Worm (Caenorhabditis elegans): ENCODE results near the gene sup-10.
"Not testable (repeated sequence)": the region's sequence is repeated elsewhere in the genome, so short reads cannot be mapped to it uniquely, and the experiment has no call there.

sup-10 gene

DNA sequence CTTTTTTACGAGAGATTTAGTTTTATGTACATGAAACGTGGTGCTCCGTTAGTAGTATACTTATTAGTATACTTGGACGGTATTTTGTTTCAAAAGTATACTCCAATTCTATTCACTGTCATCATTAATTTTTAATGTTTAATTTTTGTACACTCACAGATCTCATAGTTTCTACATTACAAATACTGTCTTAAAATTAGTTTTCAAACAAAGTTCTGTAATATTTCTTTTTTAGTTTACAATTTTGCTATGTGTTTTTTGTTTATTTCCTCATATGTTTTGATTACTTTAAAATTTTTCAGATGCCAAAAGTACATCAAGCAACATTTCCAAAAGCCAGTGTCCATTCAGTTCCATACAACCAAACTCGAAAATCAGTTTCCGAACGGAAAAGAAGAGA, 22.6 kb downstream of the sup-10 start, which contains the start of gene hlh-28:
hlh-28 (plus strand) TSS at position 301 of the 400 bp plus-strand sequence.
- not testable (repeated sequence) for TF ChIP-seq dao-5, W03F9.2, him-1 (tag; optimal IDR thresholded peaks at IDR 0.05)

ce11 chrX:17553772-17554171, 25.6 kb downstream of the sup-10 start:
- TF ChIP-seq dao-5 (tag; optimal IDR thresholded peaks at IDR 0.05) (no peak), him-1 (tag; optimal IDR thresholded peaks at IDR 0.05) (no peak), W03F9.2 (tag; optimal IDR thresholded peaks at IDR 0.05) (no peak)

DNA sequence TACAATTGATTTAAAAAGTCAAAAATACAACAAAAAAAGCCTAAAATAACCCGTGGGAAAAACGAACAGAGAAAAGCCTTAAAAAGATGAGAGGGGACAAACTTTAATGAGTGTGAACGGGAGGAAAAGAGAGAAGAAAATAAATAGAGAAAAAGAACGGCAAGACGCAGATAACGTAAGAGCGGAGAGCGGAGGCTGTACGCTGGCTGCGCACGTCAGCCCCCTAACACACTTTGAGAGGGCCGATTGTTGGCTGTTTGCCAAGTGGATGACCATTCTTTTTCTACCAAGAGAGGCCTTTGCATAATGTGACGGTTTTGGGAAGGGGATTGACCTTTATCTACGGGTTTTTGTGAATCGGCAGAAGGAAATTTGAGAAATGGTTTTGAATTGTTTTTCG, 34.1 kb downstream of the sup-10 start:
- TF ChIP-seq W03F9.2 (tag; optimal IDR thresholded peaks at IDR 0.05) (no peak), dao-5 (tag; optimal IDR thresholded peaks at IDR 0.05) (no peak)

DNA sequence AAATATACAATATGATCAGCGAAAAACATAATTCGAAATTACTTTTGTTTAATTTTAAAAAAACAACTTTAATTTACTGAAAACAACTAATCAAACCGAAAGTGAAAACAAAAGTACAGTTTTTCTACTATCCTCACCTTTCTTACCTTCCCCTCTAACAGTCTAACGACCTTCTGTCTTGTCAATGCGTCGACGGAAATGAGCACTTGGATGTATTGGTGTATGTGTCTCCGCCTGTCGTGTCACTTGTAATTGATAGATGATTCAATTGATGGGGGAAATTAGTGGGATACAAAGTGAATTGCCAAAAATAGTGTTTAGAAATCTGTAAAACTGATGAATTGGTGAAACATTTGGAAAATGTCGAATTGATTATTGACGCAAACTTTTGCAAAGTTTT, 35.3 kb downstream of the sup-10 start, which contains the start of gene F31A3.5:
F31A3.5 (minus strand) TSS at position 200 of the 400 bp plus-strand sequence.
- TF ChIP-seq dao-5 (tag; optimal IDR thresholded peaks at IDR 0.05): no peak
- no peak for TF ChIP-seq him-1 (tag; optimal IDR thresholded peaks at IDR 0.05)
- TF ChIP-seq W03F9.2 (tag; optimal IDR thresholded peaks at IDR 0.05): no peak

- TF ChIP-seq W03F9.2 (tag; optimal IDR thresholded peaks at IDR 0.05): no peak
- TF ChIP-seq him-1 (tag; optimal IDR thresholded peaks at IDR 0.05): no peak
- no peak for TF ChIP-seq dao-5 (tag; optimal IDR thresholded peaks at IDR 0.05)
These were observed 39.2 kb downstream of the sup-10 start, which contains the start of gene F39B3.7 for ce11 chrX:17567378-17567777. TSS of gene F39B3.7 (minus strand) at chrX:17567478.

DNA sequence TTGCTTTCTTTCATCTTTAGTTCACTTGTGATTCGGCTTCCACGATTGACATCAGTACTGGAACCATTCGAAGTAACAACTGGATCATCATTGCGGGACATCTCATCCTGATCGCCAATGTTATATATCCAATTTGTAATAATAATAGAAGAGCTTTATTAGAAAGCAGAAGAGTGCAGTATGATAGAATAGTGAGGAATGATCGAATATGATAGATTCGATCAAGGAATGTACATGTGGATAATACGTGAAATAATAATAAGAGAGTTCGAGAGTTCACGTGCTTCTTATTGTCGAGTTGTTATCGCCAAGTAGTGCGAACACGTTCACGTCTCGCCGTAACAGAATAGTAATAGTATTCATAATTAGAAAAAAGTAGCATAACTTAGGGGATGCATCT, 50.9 kb downstream of the sup-10 start, which contains the start of gene F39B3.3:
F39B3.3 (minus strand) TSS at position 101 of the 400 bp plus-strand sequence.
- not testable (repeated sequence) for TF ChIP-seq dao-5, him-1, W03F9.2 (tag; optimal IDR thresholded peaks at IDR 0.05)

ce11 chrX:17579779-17580178, 51.6 kb downstream of the sup-10 start, which contains the start of gene frpr-7:
TSS of gene frpr-7 (minus strand) at chrX:17579879.
- no peak for TF ChIP-seq him-1 (tag; optimal IDR thresholded peaks at IDR 0.05)
- TF ChIP-seq W03F9.2 (tag; optimal IDR thresholded peaks at IDR 0.05): no peak
- TF ChIP-seq dao-5 (tag; optimal IDR thresholded peaks at IDR 0.05): no peak

Data from whole organism, L4/young adult.